Fruit fly (Drosophila melanogaster) whole organism, prepupa: ENCODE measurements around the gene salr.

Source experiments
- CG10631 ChIP-seq: fragments of 200-800 bp; sonication (Bioruptor generic); optimal IDR thresholded peaks from 2 replicates; lab custom pipeline; 2016; ENCODE audit warnings: missing biosample characterization, missing genetic modification characterization
- CG11294 ChIP-seq: fragments of 200-800 bp; sonication (Bioruptor generic); IDR thresholded peaks from 2 replicates; pipeline ENCODE4 v1.3.6; 2022; ENCODE audit warnings: missing biosample characterization, missing genetic modification characterization
- CG11762 ChIP-seq: fragments of 200-800 bp; sonication (Bioruptor generic); optimal IDR thresholded peaks from 3 replicates; lab custom pipeline; 2016; ENCODE audit warnings: missing biosample characterization, missing genetic modification characterization; ENCODE audit not compliant: insufficient read depth
- CG15336 ChIP-seq: fragments of 200-800 bp; sonication (Bioruptor generic); IDR thresholded peaks from 2 replicates; pipeline ENCODE4 v1.3.6; 2022; ENCODE audit warnings: missing biosample characterization, missing genetic modification characterization
- CG31627 ChIP-seq: fragments of 200-800 bp; sonication (Bioruptor generic); optimal IDR thresholded peaks from 3 replicates; lab custom pipeline; 2016; ENCODE audit warnings: missing biosample characterization, missing genetic modification characterization
- CG32006 ChIP-seq: fragments of 200-800 bp; sonication (Bioruptor generic); optimal IDR thresholded peaks from 3 replicates; lab custom pipeline; 2017; ENCODE audit warnings: missing biosample characterization, mild to moderate bottlenecking, missing genetic modification characterization
- CG34406 ChIP-seq: fragments of 200-800 bp; sonication (Bioruptor generic); optimal IDR thresholded peaks from 3 replicates; lab custom pipeline; 2016; ENCODE audit warnings: missing biosample characterization, missing genetic modification characterization
- CG6276 ChIP-seq: fragments of 200-800 bp; sonication (Bioruptor generic); optimal IDR thresholded peaks from 2 replicates; lab custom pipeline; 2017; ENCODE audit warnings: missing biosample characterization, mild to moderate bottlenecking, missing genetic modification characterization
- CG6808 ChIP-seq: fragments of 200-800 bp; sonication (Bioruptor generic); optimal IDR thresholded peaks from 3 replicates; lab custom pipeline; 2017; ENCODE audit warnings: missing biosample characterization, missing genetic modification characterization, mild to moderate bottlenecking, moderate library complexity, missing genetic modification reagents
- CG7368 ChIP-seq: fragments of 200-800 bp; sonication (Bioruptor generic); optimal IDR thresholded peaks from 3 replicates; lab custom pipeline; 2016; ENCODE audit warnings: missing biosample characterization, missing genetic modification characterization
- CG8119 ChIP-seq: fragments of 200-800 bp; sonication (Bioruptor generic); IDR thresholded peaks from 3 replicates; pipeline ENCODE4 v1.3.6; 2022; ENCODE audit warnings: missing biosample characterization, missing genetic modification characterization
- Eip75B ChIP-seq: fragments of 200-800 bp; sonication (Bioruptor generic); optimal IDR thresholded peaks from 3 replicates; lab custom pipeline; 2016; ENCODE audit warnings: missing biosample characterization, missing genetic modification characterization
- Eip78C ChIP-seq: fragments of 200-800 bp; sonication (Bioruptor generic); peaks from one replicate; lab custom pipeline; 2016; ENCODE audit warnings: missing biosample characterization, missing genetic modification characterization
- Ets21C ChIP-seq: fragments of 200-800 bp; sonication (Bioruptor generic); optimal IDR thresholded peaks from 3 replicates; lab custom pipeline; 2016; ENCODE audit warnings: missing biosample characterization, missing genetic modification characterization
- Ets96B ChIP-seq: fragments of 200-800 bp; optimal IDR thresholded peaks from 2 replicates; lab custom pipeline; 2019; ENCODE audit warnings: missing biosample characterization, mild to moderate bottlenecking, missing genetic modification characterization, moderate library complexity
- Gug ChIP-seq: fragments of 200-800 bp; sonication (Bioruptor generic); IDR thresholded peaks from 2 replicates; pipeline ENCODE4 v1.3.6; 2022; ENCODE audit warnings: missing biosample characterization, missing genetic modification characterization
- Hr39 ChIP-seq: fragments of 200-800 bp; sonication (Bioruptor generic); optimal IDR thresholded peaks from 2 replicates; lab custom pipeline; 2016; ENCODE audit warnings: missing biosample characterization, missing genetic modification characterization
- Hr4 ChIP-seq: fragments of 200-800 bp; sonication (Bioruptor generic); optimal IDR thresholded peaks from 3 replicates; lab custom pipeline; 2016; ENCODE audit warnings: missing biosample characterization, missing genetic modification characterization
- Met ChIP-seq: fragments of 200-800 bp; sonication (Bioruptor generic); optimal IDR thresholded peaks from 3 replicates; lab custom pipeline; 2016; ENCODE audit warnings: missing biosample characterization, missing genetic modification characterization
- Smox ChIP-seq: fragments of 200-800 bp; sonication (Bioruptor generic); optimal IDR thresholded peaks from 3 replicates; lab custom pipeline; 2016; ENCODE audit warnings: missing biosample characterization, missing genetic modification characterization
- Sox102F ChIP-seq: fragments of 200-800 bp; sonication (Bioruptor generic); optimal IDR thresholded peaks from 2 replicates; lab custom pipeline; 2016; ENCODE audit warnings: missing biosample characterization, mild to moderate bottlenecking, missing genetic modification characterization
- Sox14 ChIP-seq: fragments of 200-800 bp; sonication (Bioruptor generic); optimal IDR thresholded peaks from 3 replicates; lab custom pipeline; 2016; ENCODE audit warnings: missing biosample characterization, missing genetic modification characterization
- achi ChIP-seq: fragments of 200-800 bp; sonication (Bioruptor generic); optimal IDR thresholded peaks from 3 replicates; lab custom pipeline; 2016; ENCODE audit warnings: missing biosample characterization, missing genetic modification characterization
- acj6 ChIP-seq: fragments of 200-800 bp; sonication (Bioruptor generic); optimal IDR thresholded peaks from 3 replicates; lab custom pipeline; 2016; ENCODE audit warnings: missing biosample characterization, missing genetic modification characterization
- cyc ChIP-seq: fragments of 200-800 bp; sonication (Bioruptor generic); optimal IDR thresholded peaks from 3 replicates; lab custom pipeline; 2016; ENCODE audit warnings: missing biosample characterization, missing genetic modification characterization
- eg ChIP-seq: fragments of 200-800 bp; sonication (Bioruptor generic); IDR thresholded peaks from 3 replicates; pipeline ENCODE4 v1.3.6; 2022; ENCODE audit warnings: missing biosample characterization, missing genetic modification characterization
- esn ChIP-seq: fragments of 200-800 bp; sonication (Bioruptor generic); optimal IDR thresholded peaks from 2 replicates; lab custom pipeline; 2016; ENCODE audit warnings: missing biosample characterization, mild to moderate bottlenecking, missing genetic modification characterization, moderate library complexity
- fd85E ChIP-seq: fragments of 200-800 bp; sonication (Bioruptor generic); optimal IDR thresholded peaks from 3 replicates; lab custom pipeline; 2016; ENCODE audit warnings: missing biosample characterization, missing genetic modification characterization
- net ChIP-seq: fragments of 200-800 bp; sonication (Bioruptor generic); optimal IDR thresholded peaks from 3 replicates; lab custom pipeline; 2016; ENCODE audit warnings: missing biosample characterization, missing genetic modification characterization
- pdm3 ChIP-seq: fragments of 200-800 bp; sonication (Bioruptor generic); optimal IDR thresholded peaks from 3 replicates; lab custom pipeline; 2016; ENCODE audit warnings: missing biosample characterization, missing genetic modification characterization
- salr ChIP-seq, 2 experiments: fragments of 200-800 bp; sonication (Bioruptor generic); optimal IDR thresholded peaks; 3 replicates each; lab custom pipeline; 2016 to 2018; ENCODE audit warnings: missing biosample characterization in 2 of 2, missing genetic modification characterization in 2 of 2, mild to moderate bottlenecking in 1 of 2
- spab ChIP-seq: fragments of 200-800 bp; sonication (Bioruptor generic); optimal IDR thresholded peaks from 2 replicates; lab custom pipeline; 2017; ENCODE audit warnings: missing biosample characterization, mild to moderate bottlenecking, missing genetic modification characterization, missing genetic modification reagents
- ss ChIP-seq, 2 experiments: fragments of 200-800 bp; sonication (Bioruptor generic); optimal IDR thresholded peaks; 2 replicates in 1 of 2; 3 replicates in 1 of 2; lab custom pipeline; 2017 to 2018; ENCODE audit warnings: mild to moderate bottlenecking in 2 of 2, missing biosample characterization in 2 of 2, missing genetic modification characterization in 2 of 2, moderate library complexity in 1 of 2
- svp ChIP-seq: fragments of 200-800 bp; sonication (Bioruptor generic); peaks from one replicate; lab custom pipeline; 2016; ENCODE audit warnings: missing biosample characterization, missing genetic modification characterization

Gene salr

dm6 chr2L:11331668-11332262, 26.9 kb upstream of the salr start (continued):
- TF ChIP-seq svp (GFP tag; lab: Kevin White, UChicago) (peak; percentile 58), CG34406 (GFP tag; lab: Kevin White, UChicago) (no peak), Eip75B (GFP tag; lab: Kevin White, UChicago) (peak; percentile 13), salr (GFP tag; optimal IDR thresholded peaks at IDR 0.05; lab: Kevin White, UChicago) (peak in 1 of 2 experiments; percentile 42), Sox102F (GFP tag; lab: Kevin White, UChicago) (no peak), Eip78C (peak; percentile 49), Met (GFP tag; lab: Kevin White, UChicago) (peak; percentile 22)
- TF ChIP-seq, all 60 proteins: peak for 15

dm6 chr2L:11332978-11333539, 25.6 kb upstream of the salr start:
- TF ChIP-seq CG31627 (GFP tag; lab: Kevin White, UChicago) (no peak), salr (GFP tag; optimal IDR thresholded peaks at IDR 0.05; lab: Kevin White, UChicago) (peak in 1 of 2 experiments; percentile 62), eg (peak; percentile 36; the same call in 1 of the 3 replicates), spab (GFP tag; lab: Kevin White, UChicago) (no peak), Hr39 (GFP tag; lab: Kevin White, UChicago) (no peak), cyc (GFP tag; lab: Kevin White, UChicago) (no peak), Hr4 (peak; percentile 40), Eip78C (peak; percentile 59), Gug (GFP tag; lab: Robert Waterston, UW) (0 out of 2 replicates have a peak, but pooled peaks have one; percentile 12), CG15336 (peak; percentile 42; the same call in 1 of the 2 replicates), CG11294 (GFP tag; lab: Robert Waterston, UW) (peak; percentile 33; the same call in 1 of the 2 replicates), CG32006 (GFP tag; lab: Kevin White, UChicago) (peak; percentile 18)
- TF ChIP-seq, all 60 proteins: peak for 8

- TF ChIP-seq pdm3 (GFP tag; lab: Kevin White, UChicago) (no peak), Sox102F (GFP tag; lab: Kevin White, UChicago) (no peak), CG15336 (no peak), CG10631 (GFP tag; lab: Kevin White, UChicago) (no peak), Eip78C (peak; percentile 33)
Observed at dm6 chr2L:11338219-11338618, 20.5 kb upstream of the salr start.

- TF ChIP-seq Hr4 (peak; percentile 33), eg (peak; percentile 67; the same call in 2 of the 3 replicates), ss (GFP tag; optimal IDR thresholded peaks at IDR 0.05; lab: Kevin White, UChicago) (no peak), Sox14 (GFP tag; lab: Kevin White, UChicago) (no peak), CG32006 (GFP tag; lab: Kevin White, UChicago) (peak; percentile 13), salr (GFP tag; optimal IDR thresholded peaks at IDR 0.05; lab: Kevin White, UChicago) (peak in 1 of 2 experiments; percentile 63), Smox (GFP tag; lab: Kevin White, UChicago) (no peak), Sox102F (GFP tag; lab: Kevin White, UChicago) (no peak), CG31627 (GFP tag; lab: Kevin White, UChicago) (no peak), CG6276 (GFP tag; lab: Kevin White, UChicago) (no peak), Ets21C (GFP tag; lab: Kevin White, UChicago) (no peak), acj6 (no peak), Eip78C (peak; percentile 32), Hr39 (GFP tag; lab: Kevin White, UChicago) (no peak), CG7368 (GFP tag; lab: Kevin White, UChicago) (no peak), CG8119 (no peak), achi (GFP tag; lab: Kevin White, UChicago) (no peak), Ets96B (tag; lab: Kevin White, UChicago) (no peak), svp (GFP tag; lab: Kevin White, UChicago) (no peak), CG15336 (no peak; the same call in 1 of the 2 replicates), esn (GFP tag; lab: Kevin White, UChicago) (no peak), CG6808 (GFP tag; lab: Kevin White, UChicago) (no peak), fd85E (GFP tag; lab: Kevin White, UChicago) (no peak), CG11762 (GFP tag; lab: Kevin White, UChicago) (no peak), net (GFP tag; lab: Kevin White, UChicago) (no peak)
- TF ChIP-seq, all 60 proteins: peak for 5
Observed at dm6 chr2L:11340938-11341337, 17.7 kb upstream of the salr start.
